Fruit fly (Drosophila melanogaster): Measurements from ENCODE around the gene CG3604.

The CG3604 gene

DNA sequence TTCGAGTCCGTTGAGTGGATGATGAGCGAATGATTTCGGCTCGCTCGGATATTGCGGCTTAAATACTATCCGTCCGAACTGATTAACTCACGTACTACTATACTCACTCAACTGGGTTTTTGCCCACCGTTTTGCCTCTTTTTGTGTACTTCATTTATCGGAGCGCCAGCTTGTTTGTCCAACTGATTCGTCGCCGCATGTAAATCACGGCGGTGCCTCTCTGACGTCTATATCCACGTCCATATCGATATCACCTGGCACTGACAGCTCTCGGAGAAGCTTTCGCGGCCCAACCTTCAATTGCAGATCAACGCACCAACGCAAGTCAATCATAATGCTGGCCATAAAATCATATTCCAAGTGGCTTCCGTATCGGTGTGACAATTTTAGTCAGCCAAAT lies at the start of gene CG3604:
Gene CG3604, minus strand, starts transcription at position 101 of the 400 bp plus-strand sequence.
- TF ChIP-seq fd96Ca (GFP tag; IDR thresholded peaks at IDR 0.05) (no peak), CG4496 (GFP tag; IDR thresholded peaks at IDR 0.05) (no peak), CG10348 (GFP tag; IDR thresholded peaks at IDR 0.05) (no peak), D1 (tag; optimal IDR thresholded peaks at IDR 0.05) (no peak), Pif1A (GFP tag; optimal IDR thresholded peaks at IDR 0.05) (no peak), CG14655 (GFP tag; optimal IDR thresholded peaks at IDR 0.05) (no peak), CG17806 (tag; optimal IDR thresholded peaks at IDR 0.05) (no peak), CG15710 (tag; optimal IDR thresholded peaks at IDR 0.05) (no peak), CG13204 (GFP tag; optimal IDR thresholded peaks at IDR 0.05) (no peak), CG8159 (tag; optimal IDR thresholded peaks at IDR 0.05) (no peak), EcR (GFP tag; optimal IDR thresholded peaks at IDR 0.05) (no peak), CG9948 (tag; optimal IDR thresholded peaks at IDR 0.05) (no peak)

DNA sequence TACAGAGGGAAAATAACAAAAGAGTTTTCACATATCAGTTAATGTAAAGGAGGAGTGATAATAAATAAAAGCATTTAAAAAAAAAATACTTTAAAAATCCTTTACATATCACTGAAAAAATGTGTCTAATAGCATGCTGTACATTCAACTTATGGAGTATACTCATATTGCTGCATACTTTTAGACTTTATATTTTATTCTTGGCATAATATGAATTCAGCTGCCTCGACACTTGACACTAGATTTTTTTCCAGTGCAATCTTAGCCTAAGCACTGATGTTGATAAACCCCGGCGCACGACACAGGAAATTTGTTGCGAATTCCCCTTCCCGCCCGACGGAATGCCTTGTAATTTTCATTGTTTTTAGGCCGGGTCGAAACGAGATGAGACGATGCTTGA lies 42.8 kb upstream of the CG3604 start:
- no peak for TF ChIP-seq CG10348 (GFP tag; IDR thresholded peaks at IDR 0.05)
- TF ChIP-seq Pif1A (GFP tag; optimal IDR thresholded peaks at IDR 0.05): no peak
- TF ChIP-seq rn (GFP tag; IDR thresholded peaks at IDR 0.05): no peak
- TF ChIP-seq CG9948 (tag; optimal IDR thresholded peaks at IDR 0.05): no peak
- no peak for TF ChIP-seq CG12605 (GFP tag; IDR thresholded peaks at IDR 0.05)
- no peak for TF ChIP-seq CG17806 (tag; optimal IDR thresholded peaks at IDR 0.05)
- no peak for TF ChIP-seq CG13204 (GFP tag; optimal IDR thresholded peaks at IDR 0.05)
- TF ChIP-seq CG14655 (GFP tag; optimal IDR thresholded peaks at IDR 0.05): no peak
- no peak for TF ChIP-seq Pif1B (GFP tag; optimal IDR thresholded peaks at IDR 0.05)
- TF ChIP-seq CG34367 (tag; optimal IDR thresholded peaks at IDR 0.05): no peak
- no peak for TF ChIP-seq CG8301 (tag; optimal IDR thresholded peaks at IDR 0.05)
- TF ChIP-seq fd96Ca (GFP tag; IDR thresholded peaks at IDR 0.05): no peak
- TF ChIP-seq CG32121 (GFP tag; IDR thresholded peaks at IDR 0.05): no peak
- no peak for TF ChIP-seq CG8159 (tag; optimal IDR thresholded peaks at IDR 0.05)
- TF ChIP-seq CG4496 (GFP tag; IDR thresholded peaks at IDR 0.05): no peak
- TF ChIP-seq Snoo (tag; optimal IDR thresholded peaks at IDR 0.05): no peak
- no peak for TF ChIP-seq D1 (tag; optimal IDR thresholded peaks at IDR 0.05)
- no peak for TF ChIP-seq Ets98B (GFP tag; IDR thresholded peaks at IDR 0.05)
- TF ChIP-seq gl (tag; optimal IDR thresholded peaks at IDR 0.05): no peak

DNA sequence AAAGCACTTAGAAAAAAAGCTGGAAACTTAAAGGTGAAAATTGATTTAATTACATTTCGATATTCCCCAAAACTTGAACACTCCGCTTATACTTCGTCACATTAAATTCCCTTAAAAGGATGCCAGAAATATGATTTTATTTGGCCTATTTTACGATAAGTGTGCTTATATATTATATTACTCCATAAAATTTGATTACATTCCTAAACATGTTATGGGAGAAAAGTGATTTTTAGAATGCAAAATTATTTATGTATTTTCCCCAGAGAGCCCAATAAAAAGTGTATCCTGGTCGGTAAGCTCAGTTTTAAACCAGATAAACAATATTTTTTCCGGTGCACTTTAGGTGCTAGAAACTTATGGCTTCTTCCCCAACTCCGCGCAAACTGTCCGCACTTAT lies 40.0 kb upstream of the CG3604 start:
- TF ChIP-seq CG17806 (tag; optimal IDR thresholded peaks at IDR 0.05) (no peak), CG9948 (tag; optimal IDR thresholded peaks at IDR 0.05) (peak; percentile 24), CG8159 (tag; optimal IDR thresholded peaks at IDR 0.05) (peak; percentile 28), CG14655 (GFP tag; optimal IDR thresholded peaks at IDR 0.05) (peak; percentile 44), D1 (tag; optimal IDR thresholded peaks at IDR 0.05) (no peak), Pif1A (GFP tag; optimal IDR thresholded peaks at IDR 0.05) (peak; percentile 3), Pif1B (GFP tag; optimal IDR thresholded peaks at IDR 0.05) (peak; percentile 9), CG8301 (tag; optimal IDR thresholded peaks at IDR 0.05) (peak; percentile 39)

DNA sequence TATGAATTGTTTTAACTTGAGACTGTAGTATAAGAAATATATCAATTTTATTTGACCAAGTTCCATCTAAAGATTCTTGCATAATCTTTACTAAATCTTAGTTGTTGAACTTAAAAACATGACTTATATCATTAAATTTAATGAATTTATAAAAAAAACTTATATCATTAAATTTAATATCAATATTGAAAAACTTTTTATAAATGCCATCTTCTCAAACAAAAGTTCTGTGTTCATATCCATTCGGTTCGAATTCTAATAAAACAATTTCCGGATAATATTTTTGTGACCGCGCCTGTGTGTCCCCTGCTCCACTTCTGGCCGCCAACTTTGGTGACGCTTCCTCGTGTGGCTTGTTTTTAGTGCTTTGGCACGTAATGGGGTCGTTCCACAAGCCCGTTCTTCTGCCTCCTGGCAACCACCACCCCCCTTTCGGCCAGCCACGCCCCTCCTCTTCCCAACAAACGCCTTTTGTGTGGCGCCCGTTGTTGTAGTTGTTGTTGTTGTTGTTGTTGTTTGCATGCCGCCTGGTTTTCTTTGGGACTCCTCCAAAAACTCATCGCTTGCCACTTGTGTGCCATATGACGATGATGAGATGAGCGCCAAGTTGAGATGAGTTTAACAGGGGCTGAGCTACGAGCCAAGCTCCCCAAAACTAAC lies 39.5 kb upstream of the CG3604 start:
- TF ChIP-seq CG15710 (tag; optimal IDR thresholded peaks at IDR 0.05) (peak; percentile 30), CG32121 (GFP tag; IDR thresholded peaks at IDR 0.05) (peak; percentile 21; the same call in 1 of the 2 replicates), CG14655 (GFP tag; optimal IDR thresholded peaks at IDR 0.05) (peak; percentile 50), Ets98B (GFP tag; IDR thresholded peaks at IDR 0.05) (no peak), CG34367 (tag; optimal IDR thresholded peaks at IDR 0.05) (no peak), CG8159 (tag; optimal IDR thresholded peaks at IDR 0.05) (peak; percentile 53), CG9948 (tag; optimal IDR thresholded peaks at IDR 0.05) (peak; percentile 39), CG4496 (GFP tag; IDR thresholded peaks at IDR 0.05) (0 out of 3 replicates have a peak, but pooled peaks have one; percentile 39), CG8301 (tag; optimal IDR thresholded peaks at IDR 0.05) (peak; percentile 36), Snoo (tag; optimal IDR thresholded peaks at IDR 0.05) (no peak), fd96Ca (GFP tag; IDR thresholded peaks at IDR 0.05) (no peak), CG13204 (GFP tag; optimal IDR thresholded peaks at IDR 0.05) (peak; percentile 12), CG17806 (tag; optimal IDR thresholded peaks at IDR 0.05) (no peak)

DNA sequence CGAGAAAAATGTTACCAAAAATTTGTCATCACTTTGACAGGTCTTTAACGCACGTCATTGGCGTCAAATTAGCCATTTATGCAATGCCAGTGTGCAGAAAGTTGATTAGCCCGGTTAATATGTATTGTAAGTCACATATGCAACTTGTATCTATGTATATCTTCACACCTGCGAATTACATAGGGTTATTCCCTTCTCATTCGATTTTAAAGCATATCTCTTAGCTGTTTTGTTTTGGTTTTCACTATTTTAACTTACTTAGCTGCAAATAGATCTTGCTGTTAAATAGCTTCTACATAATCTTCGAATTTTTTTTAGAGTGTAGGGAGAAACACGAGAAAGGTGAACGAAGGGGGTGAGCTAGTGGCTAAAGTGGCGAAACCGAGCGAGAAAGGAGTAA lies 33.4 kb upstream of the CG3604 start:
- TF ChIP-seq CG14655 (GFP tag; optimal IDR thresholded peaks at IDR 0.05) (peak; percentile 70), CG8301 (tag; optimal IDR thresholded peaks at IDR 0.05) (peak; percentile 72), CG32121 (GFP tag; IDR thresholded peaks at IDR 0.05) (peak; percentile 31; the same call in 1 of the 2 replicates), Ets98B (GFP tag; IDR thresholded peaks at IDR 0.05) (peak; percentile 13; the same call in 1 of the 2 replicates), fd96Ca (GFP tag; IDR thresholded peaks at IDR 0.05) (no peak), Pif1B (GFP tag; optimal IDR thresholded peaks at IDR 0.05) (no peak), CG12605 (GFP tag; IDR thresholded peaks at IDR 0.05) (no peak)

- TF ChIP-seq CG32121 (GFP tag; IDR thresholded peaks at IDR 0.05) (peak; percentile 48), Ets98B (GFP tag; IDR thresholded peaks at IDR 0.05) (peak; percentile 31; the same call in 1 of the 2 replicates), Pif1B (GFP tag; optimal IDR thresholded peaks at IDR 0.05) (no peak), Pif1A (GFP tag; optimal IDR thresholded peaks at IDR 0.05) (no peak), rn (GFP tag; IDR thresholded peaks at IDR 0.05) (no peak), CG17806 (tag; optimal IDR thresholded peaks at IDR 0.05) (no peak), CG4496 (GFP tag; IDR thresholded peaks at IDR 0.05) (peak; percentile 31; the same call in 1 of the 3 replicates), CG8159 (tag; optimal IDR thresholded peaks at IDR 0.05) (no peak), CG14655 (GFP tag; optimal IDR thresholded peaks at IDR 0.05) (peak; percentile 4)
Observed at dm6 chr2L:3730182-3730975, 32.7 kb upstream of the CG3604 start, which contains the start of gene CG10019. TSS of gene CG10019 (plus strand) at chr2L:3730466.

Measured in whole organism, pupa.